Fruit fly (Drosophila melanogaster) whole organism, embryonic: ENCODE data around the gene moody.
A peak's percentile ranks its signal among the peaks of the same experiment; 100 is the strongest.

Source experiments
- Abd-B ChIP-seq: fragments of 200-800 bp; sonication (Bioruptor generic); optimal IDR thresholded peaks from 2 replicates; lab custom pipeline; 2018; ENCODE audit warnings: missing biosample characterization, mild to moderate bottlenecking, missing genetic modification characterization, moderate library complexity
- Atf-2 ChIP-seq: fragments of 200-800 bp; sonication (Bioruptor generic); optimal IDR thresholded peaks from 2 replicates; lab custom pipeline; 2016; ENCODE audit warnings: missing biosample characterization, missing genetic modification characterization
- Bteb2 ChIP-seq: fragments of 200-800 bp; sonication (Bioruptor generic); optimal IDR thresholded peaks from 2 replicates; lab custom pipeline; 2016; ENCODE audit warnings: missing biosample characterization, missing genetic modification characterization
- CG1024 ChIP-seq: fragments of 200-800 bp; sonication (Bioruptor generic); IDR thresholded peaks from 2 replicates; pipeline ENCODE4 v1.3.6; 2022; ENCODE audit warnings: missing biosample characterization, missing genetic modification characterization
- CG12071 ChIP-seq: fragments of 200-800 bp; sonication (Bioruptor generic); optimal IDR thresholded peaks from 3 replicates; lab custom pipeline; 2018; ENCODE audit warnings: missing biosample characterization, mild to moderate bottlenecking, missing genetic modification characterization
- CG12391 ChIP-seq: fragments of 200-800 bp; sonication (Bioruptor generic); optimal IDR thresholded peaks from 3 replicates; lab custom pipeline; 2018; ENCODE audit warnings: missing biosample characterization, mild to moderate bottlenecking, missing genetic modification characterization, moderate library complexity
- CG13624 ChIP-seq: fragments of 200-800 bp; sonication (Bioruptor generic); optimal IDR thresholded peaks from 2 replicates; lab custom pipeline; 2016; ENCODE audit warnings: missing biosample characterization, missing genetic modification characterization
- CG15269 ChIP-seq: fragments of 200-800 bp; sonication (Bioruptor generic); optimal IDR thresholded peaks from 2 replicates; lab custom pipeline; 2018; ENCODE audit warnings: missing biosample characterization, mild to moderate bottlenecking, missing genetic modification characterization, moderate library complexity
- CG15601 ChIP-seq: fragments of 200-800 bp; sonication (Bioruptor generic); optimal IDR thresholded peaks from 3 replicates; lab custom pipeline; 2019; ENCODE audit warnings: missing biosample characterization, mild to moderate bottlenecking, missing genetic modification characterization, moderate library complexity
- CG17361 ChIP-seq: fragments of 200-800 bp; sonication (Bioruptor generic); IDR thresholded peaks from 3 replicates; pipeline ENCODE4 v1.3.6; 2022; ENCODE audit warnings: missing biosample characterization, missing genetic modification characterization
- CG30403 ChIP-seq: fragments of 200-800 bp; sonication (Bioruptor generic); optimal IDR thresholded peaks from 3 replicates; lab custom pipeline; 2016; ENCODE audit warnings: missing biosample characterization, missing genetic modification characterization
- CG34224 ChIP-seq: fragments of 200-800 bp; sonication (Bioruptor generic); IDR thresholded peaks from 3 replicates; pipeline ENCODE4 v1.3.6; 2022; ENCODE audit warnings: missing biosample characterization, missing genetic modification characterization; ENCODE audit not compliant: partially characterized antibody
- CG34376 ChIP-seq: fragments of 200-800 bp; sonication (Bioruptor generic); optimal IDR thresholded peaks from 2 replicates; lab custom pipeline; 2018; ENCODE audit warnings: missing biosample characterization, mild to moderate bottlenecking, missing genetic modification characterization
- CG5180 ChIP-seq: fragments of 200-800 bp; sonication (Bioruptor generic); optimal IDR thresholded peaks from 3 replicates; lab custom pipeline; 2017; ENCODE audit warnings: missing biosample characterization, missing genetic modification characterization, mild to moderate bottlenecking, moderate library complexity, missing genetic modification reagents
- CG6689 ChIP-seq: fragments of 200-800 bp; sonication (Bioruptor generic); IDR thresholded peaks from 2 replicates; pipeline ENCODE4 v1.3.6; 2022; ENCODE audit warnings: missing biosample characterization, missing genetic modification characterization
- CG7556 ChIP-seq: fragments of 200-800 bp; sonication (Bioruptor generic); optimal IDR thresholded peaks from 2 replicates; lab custom pipeline; 2017; ENCODE audit warnings: missing biosample characterization, mild to moderate bottlenecking, missing genetic modification characterization
- CG8388 ChIP-seq: fragments of 200-800 bp; sonication (Bioruptor generic); optimal IDR thresholded peaks from 2 replicates; lab custom pipeline; 2019; ENCODE audit warnings: missing biosample characterization, mild to moderate bottlenecking, missing genetic modification characterization, moderate library complexity
- CG9609 ChIP-seq: fragments of 200-800 bp; sonication (Bioruptor generic); optimal IDR thresholded peaks from 3 replicates; lab custom pipeline; 2016; ENCODE audit warnings: missing biosample characterization, missing genetic modification characterization
- CG9727 ChIP-seq: fragments of 200-800 bp; sonication (Bioruptor generic); optimal IDR thresholded peaks from 3 replicates; lab custom pipeline; 2017; ENCODE audit warnings: missing biosample characterization, mild to moderate bottlenecking, missing genetic modification characterization
- Camta ChIP-seq: fragments of 200-800 bp; sonication (Bioruptor generic); optimal IDR thresholded peaks from 2 replicates; lab custom pipeline; 2016; ENCODE audit warnings: missing biosample characterization, missing genetic modification characterization
- CoRest ChIP-seq: fragments of 200-800 bp; sonication (Bioruptor generic); optimal IDR thresholded peaks from 3 replicates; lab custom pipeline; 2018; ENCODE audit warnings: missing biosample characterization, mild to moderate bottlenecking, missing genetic modification characterization, moderate library complexity
- Elba2 ChIP-seq: fragments of 200-800 bp; sonication (Bioruptor generic); optimal IDR thresholded peaks from 3 replicates; lab custom pipeline; 2016; ENCODE audit warnings: missing biosample characterization, missing genetic modification characterization
- Fer3 ChIP-seq: fragments of 200-800 bp; sonication (Bioruptor generic); optimal IDR thresholded peaks from 2 replicates; lab custom pipeline; 2018; ENCODE audit warnings: missing biosample characterization, mild to moderate bottlenecking, missing genetic modification characterization, moderate library complexity
- HHEX ChIP-seq: fragments of 200-800 bp; sonication (Bioruptor generic); optimal IDR thresholded peaks from 3 replicates; lab custom pipeline; 2017; ENCODE audit warnings: missing biosample characterization, mild to moderate bottlenecking, missing genetic modification characterization, missing genetic modification reagents
- Mad ChIP-seq: fragments of 200-800 bp; sonication (Bioruptor generic); optimal IDR thresholded peaks from 2 replicates; lab custom pipeline; 2016; ENCODE audit warnings: missing biosample characterization, missing genetic modification characterization
- Myb ChIP-seq: fragments of 200-800 bp; sonication (Bioruptor generic); optimal IDR thresholded peaks from 2 replicates; lab custom pipeline; 2016; ENCODE audit warnings: missing biosample characterization, missing genetic modification characterization
- NFAT ChIP-seq: fragments of 200-800 bp; sonication (Bioruptor generic); IDR thresholded peaks from 2 replicates; pipeline ENCODE4 v1.3.6; 2022; ENCODE audit warnings: missing biosample characterization, missing genetic modification characterization
- NK7.1 ChIP-seq: fragments of 200-800 bp; sonication (Bioruptor generic); optimal IDR thresholded peaks from 3 replicates; lab custom pipeline; 2016; ENCODE audit warnings: missing biosample characterization, missing genetic modification characterization
- Nf-YA ChIP-seq: fragments of 200-800 bp; sonication (Bioruptor generic); IDR thresholded peaks from 2 replicates; pipeline ENCODE4 v1.3.6; 2022; ENCODE audit warnings: missing biosample characterization, missing genetic modification characterization
- Six4 ChIP-seq: fragments of 200-800 bp; sonication (Bioruptor generic); optimal IDR thresholded peaks from 2 replicates; lab custom pipeline; 2016; ENCODE audit warnings: missing biosample characterization, missing genetic modification characterization
- Sox100B ChIP-seq: fragments of 200-800 bp; sonication (Bioruptor generic); optimal IDR thresholded peaks from 3 replicates; lab custom pipeline; 2018; ENCODE audit warnings: missing biosample characterization, mild to moderate bottlenecking, missing genetic modification characterization
- Xbp1 ChIP-seq: fragments of 200-800 bp; sonication (Bioruptor generic); optimal IDR thresholded peaks from 3 replicates; lab custom pipeline; 2016; ENCODE audit warnings: missing biosample characterization, mild to moderate bottlenecking, missing genetic modification characterization
- Xrp1 ChIP-seq: fragments of 200-800 bp; sonication (Bioruptor generic); IDR thresholded peaks from 2 replicates; pipeline ENCODE4 v1.3.6; 2022; ENCODE audit warnings: missing biosample characterization, missing genetic modification characterization
- al ChIP-seq: fragments of 200-800 bp; sonication (Bioruptor generic); IDR thresholded peaks from 2 replicates; pipeline ENCODE4 v1.3.6; 2022; ENCODE audit warnings: missing biosample characterization, missing genetic modification characterization
- ato ChIP-seq: fragments of 200-800 bp; sonication (Bioruptor generic); IDR thresholded peaks from 2 replicates; pipeline ENCODE4 v1.3.6; 2022; ENCODE audit warnings: missing biosample characterization, missing genetic modification characterization; ENCODE audit not compliant: partially characterized antibody
- bab2 ChIP-seq: fragments of 200-800 bp; sonication (Bioruptor generic); optimal IDR thresholded peaks from 2 replicates; lab custom pipeline; 2016; ENCODE audit warnings: missing biosample characterization, missing genetic modification characterization
- chm ChIP-seq: fragments of 200-800 bp; sonication (Bioruptor generic); IDR thresholded peaks from 2 replicates; pipeline ENCODE4 v1.3.6; 2022; ENCODE audit warnings: missing biosample characterization, missing genetic modification characterization
- crol ChIP-seq: fragments of 200-800 bp; sonication (Bioruptor generic); IDR thresholded peaks from 2 replicates; pipeline ENCODE4 v1.3.6; 2022; ENCODE audit warnings: missing biosample characterization, missing genetic modification characterization
- da ChIP-seq: fragments of 200-800 bp; sonication (Bioruptor generic); optimal IDR thresholded peaks from 2 replicates; lab custom pipeline; 2016; ENCODE audit warnings: missing biosample characterization, missing genetic modification characterization
- gcm ChIP-seq: fragments of 200-800 bp; sonication (Bioruptor generic); optimal IDR thresholded peaks from 2 replicates; lab custom pipeline; 2019; ENCODE audit warnings: missing biosample characterization, mild to moderate bottlenecking, missing genetic modification characterization, moderate library complexity
- her ChIP-seq: fragments of 200-800 bp; sonication (Bioruptor generic); optimal IDR thresholded peaks from 2 replicates; lab custom pipeline; 2016; ENCODE audit warnings: missing biosample characterization, missing genetic modification characterization
- ken ChIP-seq: fragments of 200-800 bp; sonication (Bioruptor generic); IDR thresholded peaks from 3 replicates; pipeline ENCODE4 v1.3.6; 2022; ENCODE audit warnings: missing biosample characterization, missing genetic modification characterization
- peb ChIP-seq: fragments of 200-800 bp; sonication (Bioruptor generic); IDR thresholded peaks from 2 replicates; pipeline ENCODE4 v1.3.6; 2022; ENCODE audit warnings: missing biosample characterization, missing genetic modification characterization
- ro ChIP-seq: fragments of 200-800 bp; sonication (Bioruptor generic); IDR thresholded peaks from 2 replicates; pipeline ENCODE4 v1.3.6; 2022; ENCODE audit warnings: missing biosample characterization, missing genetic modification characterization
- run ChIP-seq: fragments of 200-800 bp; sonication (Bioruptor generic); optimal IDR thresholded peaks from 3 replicates; lab custom pipeline; 2018; ENCODE audit warnings: missing biosample characterization, mild to moderate bottlenecking, missing genetic modification characterization
- seq ChIP-seq: fragments of 200-800 bp; sonication (Bioruptor generic); IDR thresholded peaks from 2 replicates; pipeline ENCODE4 v1.3.6; 2022; ENCODE audit warnings: missing biosample characterization, missing genetic modification characterization
- tgo ChIP-seq: fragments of 200-800 bp; sonication (Bioruptor generic); IDR thresholded peaks from 3 replicates; pipeline ENCODE4 v1.3.6; 2022; ENCODE audit warnings: missing biosample characterization, missing genetic modification characterization
- tup ChIP-seq: fragments of 200-800 bp; sonication (Bioruptor generic); optimal IDR thresholded peaks from 2 replicates; lab custom pipeline; 2016; ENCODE audit warnings: missing biosample characterization, mild to moderate bottlenecking, missing genetic modification characterization, moderate library complexity
- unpg ChIP-seq: fragments of 200-800 bp; sonication (Bioruptor generic); optimal IDR thresholded peaks from 3 replicates; lab custom pipeline; 2018; ENCODE audit warnings: missing biosample characterization, mild to moderate bottlenecking, missing genetic modification characterization, moderate library complexity
- wor ChIP-seq: fragments of 200-800 bp; sonication (Bioruptor generic); IDR thresholded peaks from 2 replicates; pipeline ENCODE4 v1.3.6; 2022; ENCODE audit warnings: missing biosample characterization, missing genetic modification characterization
- zen2 ChIP-seq: fragments of 200-800 bp; sonication (Bioruptor generic); IDR thresholded peaks from 3 replicates; pipeline ENCODE4 v1.3.6; 2022; ENCODE audit warnings: missing biosample characterization, missing genetic modification characterization; ENCODE audit not compliant: partially characterized antibody

moody gene

DNA sequence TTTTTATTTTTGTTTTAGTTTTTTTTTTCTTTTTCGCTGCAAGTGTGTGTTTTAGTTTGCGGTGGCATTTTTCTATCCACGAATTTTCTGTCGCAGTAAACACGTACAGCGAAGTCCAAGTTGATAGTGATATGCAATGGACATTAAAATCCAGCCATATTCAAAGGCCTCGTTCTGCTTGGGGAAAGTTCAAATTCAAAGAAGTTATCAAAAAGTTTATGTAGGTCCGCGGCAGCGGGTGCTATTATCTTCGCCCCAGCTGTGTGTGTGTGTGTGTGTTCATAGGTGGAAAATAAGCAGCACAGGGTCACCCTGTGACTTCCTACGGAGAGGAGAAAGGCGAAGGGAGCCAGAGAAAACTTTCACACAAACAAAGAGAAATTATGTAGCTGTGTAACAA lies 37.6 kb upstream of the moody start (continued):
- TF ChIP-seq Xbp1 (GFP tag; lab: Kevin White, UChicago) (peak; percentile 60), Camta (peak; percentile 36), CG34376 (no peak), CG13624 (peak; percentile 10), CG7556 (GFP tag; lab: Kevin White, UChicago) (peak; percentile 57), run (tag; lab: Kevin White, UChicago) (peak; percentile 13), al (GFP tag; lab: Robert Waterston, UW) (0 out of 2 replicates have a peak, but pooled peaks have one; percentile 27), CG9727 (GFP tag; lab: Kevin White, UChicago) (peak; percentile 19), CG12071 (GFP tag; lab: Kevin White, UChicago) (peak; percentile 61), Bteb2 (peak; percentile 18), zen2 (GFP tag; lab: Robert Waterston, UW) (no peak), CG6689 (GFP tag; lab: Robert Waterston, UW) (peak; percentile 71), ro (GFP tag; lab: Robert Waterston, UW) (no peak), CG17361 (GFP tag; lab: Robert Waterston, UW) (peak; percentile 46; the same call in 1 of the 3 replicates), CG1024 (GFP tag; lab: Robert Waterston, UW) (peak; percentile 45; the same call in 1 of the 2 replicates), CG30403 (GFP tag; lab: Kevin White, UChicago) (peak; percentile 55), Atf-2 (GFP tag; lab: Kevin White, UChicago) (peak; percentile 17), bab2 (GFP tag; lab: Kevin White, UChicago) (peak; percentile 70), Elba2 (GFP tag; lab: Kevin White, UChicago) (no peak), HHEX (GFP tag; lab: Kevin White, UChicago) (peak; percentile 15), peb (GFP tag; lab: Robert Waterston, UW) (no peak), Nf-YA (no peak), CoRest (peak; percentile 64), wor (peak; percentile 76), ken (GFP tag; lab: Robert Waterston, UW) (peak; percentile 82), Abd-B (peak; percentile 31), seq (peak; percentile 75), Myb (peak; percentile 40), CG5180 (GFP tag; lab: Kevin White, UChicago) (peak; percentile 12), Xrp1 (GFP tag; lab: Robert Waterston, UW) (peak; percentile 64; the same call in 1 of the 2 replicates), CG15601 (tag; lab: Kevin White, UChicago) (peak; percentile 43), CG12391 (tag; lab: Kevin White, UChicago) (peak; percentile 65), NK7.1 (no peak), Fer3 (tag; lab: Kevin White, UChicago) (peak; percentile 18), CG34224 (no peak), NFAT (GFP tag; lab: Robert Waterston, UW) (no peak; the same call in 1 of the 2 replicates), CG9609 (GFP tag; lab: Kevin White, UChicago) (peak; percentile 34), Six4 (peak; percentile 28), unpg (peak; percentile 60), crol (no peak), CG8388 (peak; percentile 70), her (GFP tag; lab: Kevin White, UChicago) (peak; percentile 54), ato (GFP tag; lab: Robert Waterston, UW) (no peak), Mad (GFP tag; lab: Kevin White, UChicago) (no peak), Sox100B (peak; percentile 49), tup (GFP tag; lab: Kevin White, UChicago) (no peak), tgo (GFP tag; lab: Robert Waterston, UW) (peak; percentile 37; the same call in 1 of the 3 replicates), chm (GFP tag; lab: Robert Waterston, UW) (peak; percentile 81), gcm (GFP tag; lab: Kevin White, UChicago) (peak; percentile 21), da (GFP tag; lab: Kevin White, UChicago) (no peak), CG15269 (tag; lab: Kevin White, UChicago) (peak; percentile 74)
